Fruit fly (Drosophila melanogaster) whole organism, wandering third instar larva: Measurements from ENCODE around the gene ND-ASHI.
A peak's percentile ranks its signal among the peaks of the same experiment; 100 is the strongest.

Source experiments
- GATAd ChIP-seq: sonication (Bioruptor generic); optimal IDR thresholded peaks from 2 replicates; lab custom pipeline; 2016; ENCODE audit warnings: missing biosample characterization, missing genetic modification characterization
- OdsH ChIP-seq: fragments of 200-800 bp; sonication (Bioruptor generic); optimal IDR thresholded peaks from 2 replicates; lab custom pipeline; 2016; ENCODE audit warnings: missing biosample characterization, mild to moderate bottlenecking, missing genetic modification characterization
- dmrt93B ChIP-seq: fragments of 200-800 bp; sonication (Bioruptor generic); optimal IDR thresholded peaks from 2 replicates; lab custom pipeline; 2018; ENCODE audit warnings: missing biosample characterization, mild to moderate bottlenecking, missing genetic modification characterization
- lola ChIP-seq: fragments of >200 bp; optimal IDR thresholded peaks from 2 replicates; lab custom pipeline; 2017; ENCODE audit warnings: missing biosample characterization, missing genetic modification characterization

- TF ChIP-seq GATAd (GFP tag; lab: Kevin White, UChicago) (no peak), dmrt93B (GFP tag; lab: Kevin White, UChicago) (no peak), OdsH (peak; percentile 36), lola (GFP tag; lab: Kevin White, UChicago) (no peak)
Measured at dm6 chrX:6656626-6657558, 22.0 kb downstream of the ND-ASHI start.
